Worm (Caenorhabditis elegans): ENCODE results near the gene F28F9.3.

- TF ChIP-seq peb-1 (tag; optimal IDR thresholded peaks at IDR 0.05) (no peak), elt-3 (tag; optimal IDR thresholded peaks at IDR 0.05) (no peak), aly-2 (tag; optimal IDR thresholded peaks at IDR 0.05) (no peak), nhr-11 (tag; optimal IDR thresholded peaks at IDR 0.05) (no peak), mab-5 (tag; optimal IDR thresholded peaks at IDR 0.05) (no peak)
Observed at ce11 chrIV:3839420-3839819, 12.7 kb downstream of the F28F9.3 start, which contains the start of gene F28F9.2.
